Fruit fly (Drosophila melanogaster) whole organism, embryonic: ENCODE results near the gene CG6067.

Experiments used
- Adf1 ChIP-seq: fragments of 200-800 bp; sonication (Bioruptor generic); IDR thresholded peaks from 2 replicates; pipeline ENCODE4 v1.3.6; 2022; ENCODE audit warnings: missing biosample characterization, missing genetic modification characterization
- Atf3 ChIP-seq: fragments of 200-800 bp; sonication (Bioruptor generic); optimal IDR thresholded peaks from 3 replicates; lab custom pipeline; 2016; ENCODE audit warnings: missing biosample characterization, missing genetic modification characterization
- Atf6 ChIP-seq: fragments of 200-800 bp; sonication (Bioruptor generic); IDR thresholded peaks from 2 replicates; pipeline ENCODE4 v1.3.6; 2022; ENCODE audit warnings: missing biosample characterization, missing genetic modification characterization
- CG11723 ChIP-seq: fragments of 200-800 bp; sonication (Bioruptor generic); optimal IDR thresholded peaks from 2 replicates; lab custom pipeline; 2017; ENCODE audit warnings: missing biosample characterization, mild to moderate bottlenecking, missing genetic modification characterization
- CG12155 ChIP-seq: fragments of 200-800 bp; sonication (Bioruptor generic); optimal IDR thresholded peaks from 3 replicates; lab custom pipeline; 2016; ENCODE audit warnings: missing biosample characterization, missing genetic modification characterization
- CG14441 ChIP-seq: fragments of 200-800 bp; sonication (Bioruptor generic); IDR thresholded peaks from 2 replicates; pipeline ENCODE4 v1.3.6; 2022; ENCODE audit warnings: missing biosample characterization, missing genetic modification characterization
- CG1603 ChIP-seq: fragments of 200-800 bp; sonication (Bioruptor generic); optimal IDR thresholded peaks from 2 replicates; lab custom pipeline; 2019; ENCODE audit warnings: missing biosample characterization, mild to moderate bottlenecking, missing genetic modification characterization, moderate library complexity
- CG1647 ChIP-seq: fragments of 200-800 bp; sonication (Bioruptor generic); optimal IDR thresholded peaks from 3 replicates; lab custom pipeline; 2016; ENCODE audit warnings: missing biosample characterization, missing genetic modification characterization
- CG18011 ChIP-seq: fragments of 200-800 bp; sonication (Bioruptor generic); optimal IDR thresholded peaks from 2 replicates; lab custom pipeline; 2017; ENCODE audit warnings: missing biosample characterization, missing genetic modification characterization, mild to moderate bottlenecking, moderate library complexity, missing genotype
- CG1832 ChIP-seq: fragments of 200-800 bp; sonication (Bioruptor generic); optimal IDR thresholded peaks from 2 replicates; lab custom pipeline; 2017; ENCODE audit warnings: missing biosample characterization, mild to moderate bottlenecking, missing genetic modification characterization, inconsistent platforms
- CG31388 ChIP-seq: fragments of 200-800 bp; sonication (Bioruptor generic); optimal IDR thresholded peaks from 2 replicates; lab custom pipeline; 2016; ENCODE audit warnings: missing biosample characterization, missing genetic modification characterization
- CG6689 ChIP-seq: fragments of 200-800 bp; sonication (Bioruptor generic); IDR thresholded peaks from 2 replicates; pipeline ENCODE4 v1.3.6; 2022; ENCODE audit warnings: missing biosample characterization, missing genetic modification characterization
- CG6813 ChIP-seq: fragments of 200-800 bp; sonication (Bioruptor generic); optimal IDR thresholded peaks from 2 replicates; lab custom pipeline; 2017; ENCODE audit warnings: missing biosample characterization, missing genetic modification characterization, mild to moderate bottlenecking, moderate library complexity, missing genetic modification reagents
- CG8281 ChIP-seq: fragments of 200-800 bp; sonication (Bioruptor generic); optimal IDR thresholded peaks from 2 replicates; lab custom pipeline; 2018; ENCODE audit warnings: missing biosample characterization, mild to moderate bottlenecking, missing genetic modification characterization, moderate library complexity
- CG9797 ChIP-seq: fragments of 200-800 bp; sonication (Bioruptor generic); optimal IDR thresholded peaks from 3 replicates; lab custom pipeline; 2018; ENCODE audit warnings: missing biosample characterization, mild to moderate bottlenecking, missing genetic modification characterization
- CHES-1-like ChIP-seq: fragments of 200-800 bp; sonication (Bioruptor generic); optimal IDR thresholded peaks from 2 replicates; lab custom pipeline; 2016; ENCODE audit warnings: missing biosample characterization, missing genetic modification characterization
- Deaf1 ChIP-seq: fragments of 200-800 bp; optimal IDR thresholded peaks from 3 replicates; lab custom pipeline; 2019; ENCODE audit warnings: missing biosample characterization, mild to moderate bottlenecking, missing genetic modification characterization, moderate library complexity
- E2f2 ChIP-seq: fragments of 200-800 bp; sonication (Bioruptor generic); IDR thresholded peaks from 2 replicates; pipeline ENCODE4 v1.3.6; 2022; ENCODE audit warnings: missing biosample characterization, missing genetic modification characterization
- Ets65A ChIP-seq: fragments of 200-800 bp; sonication (Bioruptor generic); peaks from one replicate; lab custom pipeline; 2016; ENCODE audit warnings: missing biosample characterization, missing genetic modification characterization
- Ets97D ChIP-seq: fragments of 200-800 bp; sonication (Bioruptor generic); optimal IDR thresholded peaks from 3 replicates; lab custom pipeline; 2016; ENCODE audit warnings: missing biosample characterization, missing genetic modification characterization
- Fer2 ChIP-seq: fragments of 200-800 bp; sonication (Bioruptor generic); optimal IDR thresholded peaks from 2 replicates; lab custom pipeline; 2018; ENCODE audit warnings: missing biosample characterization, mild to moderate bottlenecking, missing genetic modification characterization, moderate library complexity
- Fer3 ChIP-seq: fragments of 200-800 bp; sonication (Bioruptor generic); optimal IDR thresholded peaks from 2 replicates; lab custom pipeline; 2018; ENCODE audit warnings: missing biosample characterization, mild to moderate bottlenecking, missing genetic modification characterization, moderate library complexity
- HmgD ChIP-seq: fragments of 200-800 bp; sonication (Bioruptor generic); optimal IDR thresholded peaks from 3 replicates; lab custom pipeline; 2016; ENCODE audit warnings: missing biosample characterization, missing genetic modification characterization
- Hr78 ChIP-seq, 2 experiments: fragments of 200-800 bp in 1 of 2; fragments of >200 bp in 1 of 2; sonication (Bioruptor generic) in 1 of 2; optimal IDR thresholded peaks; 2 replicates each; lab custom pipeline; 2017 to 2019; ENCODE audit warnings: missing biosample characterization in 2 of 2, missing genetic modification characterization in 2 of 2, mild to moderate bottlenecking in 1 of 2, moderate library complexity in 1 of 2
- Meics ChIP-seq: fragments of 200-800 bp; sonication (Bioruptor generic); optimal IDR thresholded peaks from 2 replicates; lab custom pipeline; 2017; ENCODE audit warnings: missing biosample characterization, mild to moderate bottlenecking, missing genetic modification characterization
- NC2α ChIP-seq: fragments of 200-800 bp; sonication (Bioruptor generic); optimal IDR thresholded peaks from 2 replicates; lab custom pipeline; 2016; ENCODE audit warnings: missing biosample characterization, missing genetic modification characterization
- Nf-YA ChIP-seq: fragments of 200-800 bp; sonication (Bioruptor generic); IDR thresholded peaks from 2 replicates; pipeline ENCODE4 v1.3.6; 2022; ENCODE audit warnings: missing biosample characterization, missing genetic modification characterization
- Nf-YB ChIP-seq: fragments of 200-800 bp; sonication (Bioruptor generic); optimal IDR thresholded peaks from 3 replicates; lab custom pipeline; 2019; ENCODE audit warnings: missing biosample characterization, mild to moderate bottlenecking, missing genetic modification characterization, moderate library complexity
- NfI ChIP-seq: fragments of 200-800 bp; sonication (Bioruptor generic); optimal IDR thresholded peaks from 3 replicates; lab custom pipeline; 2018; ENCODE audit warnings: missing biosample characterization, mild to moderate bottlenecking, missing genetic modification characterization, moderate library complexity
- Ssrp ChIP-seq: fragments of 200-800 bp; sonication (Bioruptor generic); optimal IDR thresholded peaks from 2 replicates; lab custom pipeline; 2018; ENCODE audit warnings: missing biosample characterization, mild to moderate bottlenecking, missing genetic modification characterization, moderate library complexity
- Xbp1 ChIP-seq: fragments of 200-800 bp; sonication (Bioruptor generic); optimal IDR thresholded peaks from 3 replicates; lab custom pipeline; 2016; ENCODE audit warnings: missing biosample characterization, mild to moderate bottlenecking, missing genetic modification characterization
- bbx ChIP-seq: fragments of 200-800 bp; sonication (Bioruptor generic); IDR thresholded peaks from 2 replicates; pipeline ENCODE4 v1.3.6; 2022; ENCODE audit warnings: missing biosample characterization, missing genetic modification characterization; ENCODE audit not compliant: partially characterized antibody
- bcd ChIP-seq: fragments of 200-800 bp; sonication (Bioruptor generic); optimal IDR thresholded peaks from 2 replicates; lab custom pipeline; 2017; ENCODE audit warnings: missing biosample characterization, mild to moderate bottlenecking, missing genetic modification characterization
- cwo ChIP-seq: fragments of 200-800 bp; sonication (Bioruptor generic); optimal IDR thresholded peaks from 3 replicates; lab custom pipeline; 2017; ENCODE audit warnings: missing biosample characterization, missing genetic modification characterization, mild to moderate bottlenecking, moderate library complexity, missing genetic modification reagents
- da ChIP-seq: fragments of 200-800 bp; sonication (Bioruptor generic); optimal IDR thresholded peaks from 2 replicates; lab custom pipeline; 2016; ENCODE audit warnings: missing biosample characterization, missing genetic modification characterization
- gem ChIP-seq: fragments of 200-800 bp; sonication (Bioruptor generic); optimal IDR thresholded peaks from 2 replicates; lab custom pipeline; 2019; ENCODE audit warnings: missing biosample characterization, mild to moderate bottlenecking, missing genetic modification characterization, moderate library complexity
- her ChIP-seq: fragments of 200-800 bp; sonication (Bioruptor generic); optimal IDR thresholded peaks from 2 replicates; lab custom pipeline; 2016; ENCODE audit warnings: missing biosample characterization, missing genetic modification characterization
- nom ChIP-seq: fragments of 200-800 bp; sonication (Bioruptor generic); optimal IDR thresholded peaks from 2 replicates; lab custom pipeline; 2017; ENCODE audit warnings: missing biosample characterization, missing genetic modification characterization, mild to moderate bottlenecking, moderate library complexity, missing genetic modification reagents
- pho ChIP-seq: fragments of 200-800 bp; sonication (Bioruptor generic); optimal IDR thresholded peaks from 2 replicates; lab custom pipeline; 2016; ENCODE audit warnings: missing biosample characterization, missing genetic modification characterization
- phol ChIP-seq: fragments of 200-800 bp; sonication (Bioruptor generic); optimal IDR thresholded peaks from 3 replicates; lab custom pipeline; 2018; ENCODE audit warnings: missing biosample characterization, mild to moderate bottlenecking, missing genetic modification characterization, moderate library complexity
- slp2 ChIP-seq: fragments of 200-800 bp; sonication (Bioruptor generic); optimal IDR thresholded peaks from 2 replicates; lab custom pipeline; 2016; ENCODE audit warnings: missing biosample characterization, missing genetic modification characterization
- sna ChIP-seq: fragments of 200-800 bp; sonication (Bioruptor generic); IDR thresholded peaks from 2 replicates; pipeline ENCODE4 v1.3.6; 2022; ENCODE audit warnings: missing biosample characterization, missing genetic modification characterization; ENCODE audit not compliant: partially characterized antibody
- tgo ChIP-seq: fragments of 200-800 bp; sonication (Bioruptor generic); IDR thresholded peaks from 3 replicates; pipeline ENCODE4 v1.3.6; 2022; ENCODE audit warnings: missing biosample characterization, missing genetic modification characterization
- toy ChIP-seq: fragments of 200-800 bp; sonication (Bioruptor generic); IDR thresholded peaks from 2 replicates; pipeline ENCODE4 v1.3.6; 2022; ENCODE audit warnings: missing biosample characterization, missing genetic modification characterization
- unc-4 ChIP-seq: fragments of 200-800 bp; sonication (Bioruptor generic); IDR thresholded peaks from 2 replicates; pipeline ENCODE4 v1.3.6; 2022; ENCODE audit warnings: missing biosample characterization, missing genetic modification characterization; ENCODE audit not compliant: partially characterized antibody
- yki ChIP-seq: fragments of >200 bp; optimal IDR thresholded peaks from 3 replicates; lab custom pipeline; 2018

Gene CG6067

DNA sequence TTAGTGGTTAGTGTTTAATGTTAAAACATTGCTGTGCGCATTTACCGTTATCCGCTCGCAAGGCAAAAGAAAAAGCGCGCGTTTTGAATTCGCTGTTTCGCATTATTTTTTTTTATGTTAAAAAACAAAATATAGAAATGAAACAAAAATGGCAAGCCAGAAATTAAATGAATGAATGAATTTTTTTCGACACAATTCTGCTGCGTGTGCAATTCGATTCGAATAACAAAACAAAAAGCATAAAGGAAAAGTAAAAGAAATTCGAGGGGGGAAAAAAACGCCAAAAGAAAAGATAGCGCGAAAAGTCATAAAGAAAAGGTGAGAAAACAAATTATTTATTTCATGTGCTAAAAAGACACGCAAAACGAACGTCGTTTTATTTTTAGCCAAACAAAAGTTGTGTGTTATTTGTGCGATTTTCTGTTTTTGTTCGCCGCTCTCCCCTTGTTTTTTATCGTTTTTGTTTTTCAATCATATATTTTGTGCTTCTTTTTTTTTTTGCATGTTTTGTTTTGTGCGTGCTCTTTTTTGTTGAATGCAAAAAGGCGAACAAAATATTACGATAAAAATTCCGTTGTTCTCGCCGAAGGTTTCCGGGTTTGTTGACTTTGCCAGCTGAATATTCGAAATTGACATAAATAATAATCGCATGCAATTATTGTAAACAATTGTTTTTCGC lies 38.0 kb upstream of the CG6067 start:
- no peak for TF ChIP-seq Nf-YA
- TF ChIP-seq Ets65A (GFP tag; lab: Kevin White, UChicago), result peak; percentile 33
- peak; percentile 20; the same call in 1 of the 2 replicates for TF ChIP-seq Atf6 (GFP tag; lab: Robert Waterston, UW)
- peak; percentile 4 for TF ChIP-seq nom (GFP tag; lab: Kevin White, UChicago)

DNA sequence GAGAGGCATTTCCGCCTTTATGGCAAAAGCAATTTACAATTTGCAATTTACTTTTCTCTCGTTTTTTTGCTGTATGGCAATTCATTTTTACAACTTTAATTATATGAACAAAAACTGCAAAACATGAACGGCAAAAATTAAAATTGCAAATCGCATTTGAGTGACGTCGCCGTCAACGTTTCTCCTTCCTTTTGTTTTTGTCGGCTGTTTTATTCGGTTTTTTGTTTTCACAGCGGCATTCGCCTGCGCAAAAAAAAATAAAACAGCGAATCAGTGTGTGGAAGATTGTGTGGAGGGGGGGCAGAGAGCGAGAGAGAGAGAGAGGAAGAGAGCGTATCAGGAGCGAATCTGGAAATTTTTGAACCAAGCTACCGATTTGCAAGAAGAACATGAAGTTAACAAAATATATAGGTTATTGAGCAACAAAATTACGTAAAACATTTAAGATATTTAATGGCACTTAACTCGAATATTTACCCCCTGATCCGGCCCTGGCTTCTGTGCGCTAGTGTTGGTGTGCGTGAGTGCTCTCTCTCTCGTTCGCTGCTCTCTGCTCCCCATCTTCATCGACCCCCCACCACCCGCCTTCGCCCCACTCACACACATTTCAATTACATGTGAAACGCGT lies 36.8 kb upstream of the CG6067 start:
- peak; percentile 99 for TF ChIP-seq Fer3 (tag; lab: Kevin White, UChicago)
- peak; percentile 97 for TF ChIP-seq phol (tag; lab: Kevin White, UChicago)
- peak; percentile 89 for TF ChIP-seq E2f2 (GFP tag; lab: Robert Waterston, UW)
- TF ChIP-seq her (GFP tag; lab: Kevin White, UChicago), result peak; percentile 97
- TF ChIP-seq sna (GFP tag; lab: Robert Waterston, UW), result no peak
- TF ChIP-seq CG1832 (GFP tag; lab: Kevin White, UChicago), result no peak
- TF ChIP-seq CHES-1-like (GFP tag; lab: Kevin White, UChicago), result peak; percentile 99
- TF ChIP-seq CG12155 (GFP tag; lab: Kevin White, UChicago), result peak; percentile 98
- TF ChIP-seq cwo, result peak; percentile 99
- TF ChIP-seq bbx, result peak; percentile 82
- TF ChIP-seq tgo (GFP tag; lab: Robert Waterston, UW), result peak; percentile 99
- TF ChIP-seq CG18011 (GFP tag; lab: Kevin White, UChicago), result peak; percentile 90
- TF ChIP-seq HmgD, result peak; percentile 99
- TF ChIP-seq Xbp1, result peak; percentile 99
- TF ChIP-seq CG1603 (tag; lab: Kevin White, UChicago), result peak; percentile 99
- TF ChIP-seq unc-4 (GFP tag; lab: Robert Waterston, UW), result peak; percentile 61
- peak; percentile 99 for TF ChIP-seq toy
- peak; percentile 99 for TF ChIP-seq bcd (GFP tag; lab: Kevin White, UChicago)
- peak; percentile 57 for TF ChIP-seq CG9797 (GFP tag; lab: Kevin White, UChicago)
- peak; percentile 98 for TF ChIP-seq NC2α
- TF ChIP-seq CG31388 (GFP tag; lab: Kevin White, UChicago), result peak; percentile 97
- peak; percentile 98 for TF ChIP-seq Fer2
- peak; percentile 85 for TF ChIP-seq Deaf1 (tag; lab: Kevin White, UChicago)
- TF ChIP-seq gem (tag; lab: Kevin White, UChicago), result peak; percentile 99
- TF ChIP-seq pho (GFP tag; lab: Kevin White, UChicago), result peak; percentile 99
- peak; percentile 93 for TF ChIP-seq yki (lab: Kevin White, UChicago)
- peak; percentile 98 for TF ChIP-seq slp2 (GFP tag; lab: Kevin White, UChicago)
- peak; percentile 98 for TF ChIP-seq da (GFP tag; lab: Kevin White, UChicago)
- peak; percentile 98 for TF ChIP-seq Atf3 (GFP tag; lab: Kevin White, UChicago)
- TF ChIP-seq Nf-YB (GFP tag; lab: Kevin White, UChicago), result peak; percentile 87
- TF ChIP-seq Meics, result peak; percentile 99
- TF ChIP-seq CG6689, result peak; percentile 99
- peak; percentile 98 for TF ChIP-seq CG11723 (GFP tag; lab: Kevin White, UChicago)
- peak; percentile 98 for TF ChIP-seq CG1647 (GFP tag; lab: Kevin White, UChicago)
- peak in 1 of 2 experiments; percentile 90 for TF ChIP-seq Hr78 (GFP tag; optimal IDR thresholded peaks at IDR 0.05; lab: Kevin White, UChicago)
- TF ChIP-seq CG8281 (tag; lab: Kevin White, UChicago), result peak; percentile 92
- peak; percentile 98 for TF ChIP-seq CG6813 (GFP tag; lab: Kevin White, UChicago)
- TF ChIP-seq Adf1 (GFP tag; lab: Robert Waterston, UW), result peak; percentile 92
- TF ChIP-seq CG14441 (GFP tag; lab: Robert Waterston, UW), result peak; percentile 100
- peak; percentile 99 for TF ChIP-seq Atf6 (GFP tag; lab: Robert Waterston, UW)
- peak; percentile 98 for TF ChIP-seq Ssrp (tag; lab: Kevin White, UChicago)
- TF ChIP-seq Ets97D (GFP tag; lab: Kevin White, UChicago), result peak; percentile 92
- TF ChIP-seq NfI, result peak; percentile 99
